Worm (Caenorhabditis elegans) whole organism, L3 larva: Measurements from ENCODE around the gene F54B3.4.

Source experiments
- egl-5 ChIP-seq: fragments of 150-350 bp; optimal IDR thresholded peaks from 2 replicates; lab custom pipeline; 2017; ENCODE audit warnings: missing biosample characterization, missing genetic modification reagents, missing genetic modification characterization, inconsistent platforms
- elt-3 ChIP-seq, 3 experiments: fragments of 150-350 bp in 1 of 3; sonication (generic microtip) in 2 of 3; optimal IDR thresholded peaks; 2 replicates in 2 of 3; 4 replicates in 1 of 3; lab custom pipeline; 2014 to 2017; ENCODE audit warnings: missing biosample characterization in 3 of 3, missing genetic modification characterization in 3 of 3
- nhr-11 ChIP-seq: fragments of 150-350 bp; optimal IDR thresholded peaks from 2 replicates; lab custom pipeline; 2014; ENCODE audit warnings: missing biosample characterization, missing genetic modification characterization
- nhr-12 ChIP-seq: fragments of 150-350 bp; optimal IDR thresholded peaks from 2 replicates; lab custom pipeline; 2014; ENCODE audit warnings: missing biosample characterization, missing genetic modification characterization
- nhr-77 ChIP-seq: fragments of 150-350 bp; optimal IDR thresholded peaks from 2 replicates; lab custom pipeline; 2014; ENCODE audit warnings: missing biosample characterization, missing genetic modification characterization
- pha-4 ChIP-seq: fragments of 150-350 bp; optimal IDR thresholded peaks from 2 replicates; lab custom pipeline; 2014; ENCODE audit warnings: missing biosample characterization, missing genetic modification reagents, missing genetic modification characterization
- skn-1 ChIP-seq: fragments of 150-350 bp; optimal IDR thresholded peaks from 2 replicates; lab custom pipeline; 2014; ENCODE audit warnings: missing biosample characterization, missing genetic modification characterization
- snpc-4 ChIP-seq: fragments of 150-350 bp; optimal IDR thresholded peaks from 2 replicates; lab custom pipeline; 2014; ENCODE audit warnings: missing biosample characterization, missing genetic modification characterization

- no peak for TF ChIP-seq pha-4 (tag; lab: Kevin White, UChicago)
- TF ChIP-seq egl-5 (tag; lab: Kevin White, UChicago), result no peak
- TF ChIP-seq nhr-12 (tag; lab: Kevin White, UChicago), result no peak
- no peak for TF ChIP-seq skn-1 (tag; lab: Kevin White, UChicago)
- TF ChIP-seq elt-3 (tag; optimal IDR thresholded peaks at IDR 0.05; lab: Kevin White, UChicago), result no peak
- no peak for TF ChIP-seq snpc-4 (tag; lab: Kevin White, UChicago)
- no peak for TF ChIP-seq nhr-77 (tag; lab: Kevin White, UChicago)
- no peak for TF ChIP-seq nhr-11
Observed at ce11 chrII:10317007-10317406, 46.0 kb upstream of the F54B3.4 start, which contains the start of gene M02G9.4.
